Worm (Caenorhabditis elegans) whole organism, young adult: ENCODE data around the gene R102.3.

Experiments
- C06A6.2 ChIP-seq: fragments of 200-800 bp; sonication (Bioruptor generic); conservative IDR thresholded peaks from 2 replicates; pipeline ENCODE4 v1.3.6; 2022; ENCODE audit warnings: missing genetic modification characterization, missing compliant biosample characterization
- C17E4.6 ChIP-seq: fragments of 200-800 bp; sonication (Bioruptor generic); IDR thresholded peaks from 2 replicates; pipeline ENCODE4 v1.3.6; 2022; ENCODE audit warnings: missing genetic modification reagents, missing genetic modification characterization, missing compliant biosample characterization
- F37B4.10 ChIP-seq: fragments of 200-800 bp; sonication (Bioruptor generic); IDR thresholded peaks from 2 replicates; pipeline ENCODE4 v1.3.6; 2022; ENCODE audit warnings: missing genetic modification characterization, missing compliant biosample characterization
- F39B2.1 ChIP-seq: fragments of 200-800 bp; sonication (Bioruptor generic); IDR thresholded peaks from 2 replicates; pipeline ENCODE4 v1.3.6; 2022; ENCODE audit warnings: missing genetic modification reagents, missing genetic modification characterization, missing compliant biosample characterization
- K11D2.4 ChIP-seq: fragments of 200-800 bp; sonication (Bioruptor generic); IDR thresholded peaks from 2 replicates; pipeline ENCODE4 v1.3.6; 2022; ENCODE audit warnings: missing genetic modification reagents, missing genetic modification characterization, missing compliant biosample characterization
- ZK185.1 ChIP-seq: sonication (generic microtip); optimal IDR thresholded peaks from 2 replicates; lab custom pipeline; 2016; ENCODE audit warnings: mild to moderate bottlenecking, missing genetic modification characterization, missing compliant biosample characterization; ENCODE audit not compliant: poor library complexity, severe bottlenecking
- bed-1 ChIP-seq: fragments of 200-800 bp; sonication (Bioruptor generic); IDR thresholded peaks from 2 replicates; pipeline ENCODE4 v1.3.6; 2022; ENCODE audit warnings: missing genetic modification reagents, missing genetic modification characterization, missing compliant biosample characterization
- bed-2 ChIP-seq: fragments of 200-800 bp; sonication (Bioruptor generic); IDR thresholded peaks from 2 replicates; pipeline ENCODE4 v1.3.6; 2022; ENCODE audit warnings: missing genetic modification reagents, missing genetic modification characterization, missing compliant biosample characterization
- cebp-2 ChIP-seq: fragments of 200-800 bp; sonication (Bioruptor generic); IDR thresholded peaks from 2 replicates; pipeline ENCODE4 v1.3.6; 2022; ENCODE audit warnings: missing genetic modification characterization, missing compliant biosample characterization
- ceh-100 ChIP-seq: fragments of 200-800 bp; sonication (Bioruptor generic); IDR thresholded peaks from 2 replicates; pipeline ENCODE4 v1.3.6; 2022; ENCODE audit warnings: missing genetic modification reagents, missing genetic modification characterization, missing compliant biosample characterization
- ceh-27 ChIP-seq: fragments of 200-800 bp; sonication (Bioruptor generic); optimal IDR thresholded peaks from 2 replicates; lab custom pipeline; 2018; ENCODE audit warnings: mild to moderate bottlenecking, missing genetic modification characterization, moderate library complexity, missing compliant biosample characterization
- ceh-40 ChIP-seq: fragments of 200-800 bp; sonication (Bioruptor generic); IDR thresholded peaks from 2 replicates; pipeline ENCODE4 v1.3.6; 2022; ENCODE audit warnings: missing genetic modification characterization, missing compliant biosample characterization
- ceh-58 ChIP-seq: fragments of 200-800 bp; sonication (Bioruptor generic); IDR thresholded peaks from 2 replicates; pipeline ENCODE4 v1.3.6; 2022; ENCODE audit warnings: missing genetic modification characterization, missing compliant biosample characterization
- dox-1 ChIP-seq: fragments of 200-800 bp; sonication (Bioruptor generic); IDR thresholded peaks from 2 replicates; pipeline ENCODE4 v1.3.6; 2022; ENCODE audit warnings: missing genetic modification reagents, missing genetic modification characterization, missing compliant biosample characterization
- dpff-1 ChIP-seq: sonication (generic microtip); optimal IDR thresholded peaks from 2 replicates; lab custom pipeline; 2017; ENCODE audit warnings: mild to moderate bottlenecking, missing genetic modification characterization, missing compliant biosample characterization
- dpl-1 ChIP-seq: fragments of 150-350 bp; optimal IDR thresholded peaks from 2 replicates; lab custom pipeline; 2014; ENCODE audit warnings: missing biosample characterization, missing genetic modification reagents, missing genetic modification characterization
- egl-18 ChIP-seq: fragments of 200-800 bp; sonication (Bioruptor generic); IDR thresholded peaks from 2 replicates; pipeline ENCODE4 v1.3.6; 2022; ENCODE audit warnings: missing genetic modification reagents, missing genetic modification characterization, missing compliant biosample characterization
- egrh-3 ChIP-seq: fragments of 200-800 bp; sonication (Bioruptor generic); IDR thresholded peaks from 2 replicates; pipeline ENCODE4 v1.3.6; 2022; ENCODE audit warnings: missing genetic modification reagents, missing genetic modification characterization, missing compliant biosample characterization
- gei-17 ChIP-seq: fragments of 200-800 bp; sonication (Bioruptor generic); optimal IDR thresholded peaks from 2 replicates; lab custom pipeline; 2018; ENCODE audit warnings: mild to moderate bottlenecking, missing genetic modification characterization, missing compliant biosample characterization
- hrde-1 ChIP-seq: sonication (generic microtip); optimal IDR thresholded peaks from 2 replicates; lab custom pipeline; 2016; ENCODE audit warnings: missing genetic modification characterization, mild to moderate bottlenecking, missing compliant biosample characterization, moderate library complexity, missing genotype, missing genetic modification reagents, borderline replicate concordance
- hsf-1 ChIP-seq: fragments of 200-800 bp; sonication (Bioruptor generic); IDR thresholded peaks from 2 replicates; pipeline ENCODE4 v1.3.6; 2022; ENCODE audit warnings: missing genetic modification reagents, missing genetic modification characterization, missing compliant biosample characterization
- let-607 ChIP-seq, 2 experiments: fragments of 200-800 bp in 1 of 2; sonication (Bioruptor generic) in 1 of 2; sonication (generic microtip) in 1 of 2; optimal IDR thresholded peaks; 2 replicates each; lab custom pipeline; 2016 to 2018; ENCODE audit warnings: mild to moderate bottlenecking in 2 of 2, missing compliant biosample characterization in 2 of 2, missing genetic modification characterization in 2 of 2, moderate library complexity in 2 of 2, missing genotype in 1 of 2
- lin-54 ChIP-seq: fragments of 200-800 bp; sonication (Bioruptor generic); optimal IDR thresholded peaks from 2 replicates; lab custom pipeline; 2018; ENCODE audit warnings: mild to moderate bottlenecking, missing genetic modification characterization, missing compliant biosample characterization
- madf-10 ChIP-seq: sonication (generic microtip); optimal IDR thresholded peaks from 2 replicates; lab custom pipeline; 2016; ENCODE audit warnings: mild to moderate bottlenecking, missing genetic modification characterization, missing compliant biosample characterization
- madf-8 ChIP-seq: fragments of 200-800 bp; sonication (Bioruptor generic); conservative IDR thresholded peaks from 2 replicates; pipeline ENCODE4 v1.3.6; 2022; ENCODE audit warnings: missing genetic modification reagents, missing genetic modification characterization, missing compliant biosample characterization
- mes-4 ChIP-seq: sonication (generic microtip); optimal IDR thresholded peaks from 2 replicates; lab custom pipeline; 2016; ENCODE audit warnings: missing genotype, missing genetic modification characterization, missing compliant biosample characterization
- nfya-2 ChIP-seq: fragments of 200-800 bp; sonication (Bioruptor generic); IDR thresholded peaks from 2 replicates; pipeline ENCODE4 v1.3.6; 2022; ENCODE audit warnings: missing genetic modification reagents, missing genetic modification characterization, missing compliant biosample characterization
- nfyb-1 ChIP-seq: fragments of 200-800 bp; sonication (Bioruptor generic); IDR thresholded peaks from 2 replicates; pipeline ENCODE4 v1.3.6; 2022; ENCODE audit warnings: missing genetic modification reagents, missing genetic modification characterization, missing compliant biosample characterization
- pha-4 ChIP-seq: fragments of 150-350 bp; sonication (generic microtip); optimal IDR thresholded peaks from 2 replicates; lab custom pipeline; 2014; ENCODE audit warnings: missing biosample characterization, missing genetic modification reagents, missing genetic modification characterization
- repo-1 ChIP-seq: sonication (generic microtip); optimal IDR thresholded peaks from 2 replicates; lab custom pipeline; 2017; ENCODE audit warnings: mild to moderate bottlenecking, missing genetic modification characterization, missing compliant biosample characterization
- rpc-1 ChIP-seq, 2 experiments: fragments of 150-350 bp in 1 of 2; sonication (generic microtip) in 1 of 2; optimal IDR thresholded peaks; 2 replicates each; lab custom pipeline; 2014 to 2018; ENCODE audit warnings: missing biosample characterization in 1 of 2, missing genetic modification characterization in 1 of 2, missing genetic modification reagents in 1 of 2, missing genotype in 1 of 2
- snpc-1.1 ChIP-seq: sonication (generic microtip); optimal IDR thresholded peaks from 2 replicates; lab custom pipeline; 2017; ENCODE audit warnings: missing genetic modification characterization, mild to moderate bottlenecking, missing compliant biosample characterization, antibody characterized with exemption, moderate library complexity, missing genotype, missing genetic modification reagents; ENCODE audit not compliant: insufficient read depth
- snpc-3.4 ChIP-seq: sonication (generic microtip); optimal IDR thresholded peaks from 2 replicates; lab custom pipeline; 2017; ENCODE audit warnings: missing genetic modification characterization, mild to moderate bottlenecking, missing compliant biosample characterization, antibody characterized with exemption, moderate library complexity, missing genotype, missing genetic modification reagents
- snpc-4 ChIP-seq, 5 experiments: fragments of 150-350 bp in 1 of 5; sonication (generic microtip) in 4 of 5; optimal IDR thresholded peaks; 2 replicates each; lab custom pipeline; 2014 to 2018; ENCODE audit warnings: missing genetic modification characterization in 5 of 5, missing biosample characterization in 3 of 5, antibody characterized with exemption in 2 of 5, mild to moderate bottlenecking in 2 of 5, missing compliant biosample characterization in 2 of 5, missing genotype in 2 of 5, moderate library complexity in 2 of 5, missing genetic modification reagents in 1 of 5
- sptf-2 ChIP-seq: fragments of 200-800 bp; sonication (Bioruptor generic); optimal IDR thresholded peaks from 2 replicates; lab custom pipeline; 2018; ENCODE audit warnings: mild to moderate bottlenecking, missing genetic modification characterization, missing compliant biosample characterization
- tbx-9 ChIP-seq: sonication (generic microtip); optimal IDR thresholded peaks from 2 replicates; lab custom pipeline; 2016; ENCODE audit warnings: borderline replicate concordance, missing genetic modification characterization, inconsistent platforms, missing compliant biosample characterization
- xnd-1 ChIP-seq: sonication (generic microtip); optimal IDR thresholded peaks from 2 replicates; lab custom pipeline; 2016; ENCODE audit warnings: missing genotype, missing genetic modification reagents, missing genetic modification characterization, missing compliant biosample characterization
- zfh-2 ChIP-seq: fragments of 200-800 bp; sonication (Bioruptor generic); conservative IDR thresholded peaks from 2 replicates; pipeline ENCODE4 v1.3.6; 2022; ENCODE audit warnings: missing genetic modification reagents, missing genetic modification characterization, missing compliant biosample characterization
- ztf-22 ChIP-seq: fragments of 200-800 bp; sonication (Bioruptor generic); optimal IDR thresholded peaks from 2 replicates; lab custom pipeline; 2018; ENCODE audit warnings: mild to moderate bottlenecking, missing genetic modification characterization, moderate library complexity, missing compliant biosample characterization
- ztf-25 ChIP-seq: fragments of 200-800 bp; sonication (Bioruptor generic); IDR thresholded peaks from 2 replicates; pipeline ENCODE4 v1.3.6; 2022; ENCODE audit warnings: missing genetic modification reagents, missing genetic modification characterization, missing compliant biosample characterization
- ztf-26 ChIP-seq: sonication (generic microtip); optimal IDR thresholded peaks from 2 replicates; lab custom pipeline; 2017; ENCODE audit warnings: missing genetic modification characterization, missing compliant biosample characterization

R102.3 gene

ce11 chrIV:10718865-10719264, 29.5 kb downstream of the R102.3 start:
- TF ChIP-seq madf-8 (GFP tag; lab: Robert Waterston, UW) = no peak
- no peak for TF ChIP-seq egrh-3 (GFP tag; lab: Robert Waterston, UW)
- no peak for TF ChIP-seq cebp-2 (GFP tag; lab: Robert Waterston, UW)
- TF ChIP-seq repo-1 (tag; lab: Kevin White, UChicago) = no peak
- no peak for TF ChIP-seq madf-10 (tag; lab: Kevin White, UChicago)
- TF ChIP-seq pha-4 (tag; lab: Kevin White, UChicago) = no peak
- no peak for TF ChIP-seq zfh-2 (GFP tag; lab: Robert Waterston, UW)
- TF ChIP-seq let-607 (tag; optimal IDR thresholded peaks at IDR 0.05; lab: Kevin White, UChicago) = no peak
- TF ChIP-seq lin-54 (GFP tag; lab: Kevin White, UChicago) = no peak
- TF ChIP-seq ztf-22 (GFP tag; lab: Kevin White, UChicago) = no peak
- no peak for TF ChIP-seq ceh-58 (GFP tag; lab: Robert Waterston, UW)
- no peak for TF ChIP-seq gei-17
- no peak for TF ChIP-seq F39B2.1 (GFP tag; lab: Robert Waterston, UW)
- TF ChIP-seq ZK185.1 (tag; lab: Kevin White, UChicago) = no peak
- no peak for TF ChIP-seq C17E4.6

ce11 chrIV:10727734-10728133, 38.4 kb downstream of the R102.3 start, which contains the start of gene ZC168.2:
TSS of gene ZC168.2 (plus strand) at chrIV:10728034.
- no peak for TF ChIP-seq ceh-100 (GFP tag; lab: Robert Waterston, UW)
- TF ChIP-seq ceh-40 (GFP tag; lab: Robert Waterston, UW) = no peak
- no peak for TF ChIP-seq snpc-3.4 (tag; lab: Kevin White, UChicago)
- no peak for TF ChIP-seq madf-10 (tag; lab: Kevin White, UChicago)
- TF ChIP-seq nfya-2 (GFP tag; lab: Robert Waterston, UW) = no peak
- no peak for TF ChIP-seq egrh-3 (GFP tag; lab: Robert Waterston, UW)

DNA sequence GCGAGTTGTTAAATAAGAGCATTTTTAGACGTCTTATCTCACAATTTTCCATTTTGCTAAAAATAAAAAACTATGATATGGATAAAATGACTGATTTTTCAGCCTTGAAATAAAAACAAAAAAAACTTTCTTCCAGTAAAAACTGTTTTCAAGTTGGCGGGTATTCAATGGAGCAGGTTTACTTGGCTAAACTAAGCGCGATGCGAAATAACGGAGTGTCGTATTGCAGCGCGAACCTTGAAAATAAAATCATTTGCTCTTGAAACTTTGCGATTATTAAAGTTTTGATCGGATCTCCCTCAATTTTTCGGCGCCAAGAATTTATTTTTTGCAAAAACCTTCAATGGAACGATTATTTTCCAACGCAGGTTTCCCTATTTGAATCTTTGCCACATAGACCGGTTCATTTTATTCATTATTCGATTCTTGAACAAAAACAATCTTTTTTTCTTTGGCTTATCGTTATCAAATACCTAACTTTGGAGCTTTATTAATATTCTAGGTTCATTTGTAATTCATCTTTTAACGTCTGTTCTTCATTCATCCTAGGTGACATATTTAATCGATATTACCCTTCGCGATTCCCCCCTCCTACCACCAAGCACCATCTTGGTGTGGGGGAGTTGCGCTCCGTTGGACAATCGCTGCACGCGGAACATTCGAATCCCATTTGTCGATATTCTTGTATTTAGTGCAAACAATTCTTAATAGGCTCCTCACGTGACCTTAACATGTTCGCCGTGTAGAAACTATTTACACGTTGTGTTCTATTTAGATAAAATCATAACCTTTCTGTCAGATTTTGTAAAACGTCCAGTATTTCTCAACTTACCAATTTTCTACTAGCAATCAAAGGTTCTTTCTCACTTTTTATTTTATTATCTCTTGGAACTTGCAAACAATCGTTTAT, 45.5 kb downstream of the R102.3 start, which contains the start of the genes orc-5 and cyb-1:
Gene orc-5 (minus strand): TSS at position 62 of the 910 bp plus-strand sequence.
Gene cyb-1 (plus strand): TSS at position 690 of the 910 bp plus-strand sequence.
- TF ChIP-seq ztf-25 (GFP tag; lab: Robert Waterston, UW) (no peak), C06A6.2 (GFP tag; lab: Robert Waterston, UW) (no peak), bed-1 (GFP tag; lab: Robert Waterston, UW) (no peak), K11D2.4 (GFP tag; lab: Robert Waterston, UW) (no peak), zfh-2 (GFP tag; lab: Robert Waterston, UW) (no peak), ceh-27 (no peak), xnd-1 (tag; lab: Kevin White, UChicago) (peak; percentile 54), hrde-1 (no peak), hsf-1 (GFP tag; lab: Robert Waterston, UW) (0 out of 2 replicates have a peak, but pooled peaks have one; percentile 22), tbx-9 (tag; lab: Kevin White, UChicago) (no peak), sptf-2 (GFP tag; lab: Kevin White, UChicago) (no peak), madf-10 (tag; lab: Kevin White, UChicago) (no peak), snpc-4 (GFP tag; optimal IDR thresholded peaks at IDR 0.05; lab: Kevin White, UChicago) (no peak), snpc-4 (tag; optimal IDR thresholded peaks at IDR 0.05; lab: Kevin White, UChicago) (peak in 2 of 4 experiments; percentile 25 to 28), rpc-1 (optimal IDR thresholded peaks at IDR 0.05; lab: Kevin White, UChicago) (no peak), rpc-1 (tag; optimal IDR thresholded peaks at IDR 0.05; lab: Kevin White, UChicago) (no peak), F37B4.10 (GFP tag; lab: Robert Waterston, UW) (no peak), ceh-58 (GFP tag; lab: Robert Waterston, UW) (no peak), dox-1 (peak; percentile 18; the same call in 1 of the 2 replicates), dpl-1 (peak; percentile 76), ztf-26 (no peak), snpc-1.1 (tag; lab: Kevin White, UChicago) (no peak), bed-2 (no peak), ceh-100 (GFP tag; lab: Robert Waterston, UW) (no peak), dpff-1 (tag; lab: Kevin White, UChicago) (no peak), mes-4 (tag; lab: Kevin White, UChicago) (no peak), egl-18 (no peak), nfyb-1 (GFP tag; lab: Robert Waterston, UW) (no peak)
